Worm (Caenorhabditis elegans) whole organism, L3 larva: ENCODE results near the gene arrd-2.

ENCODE experiments used
- R02D3.7 ChIP-seq: fragments of 150-350 bp; optimal IDR thresholded peaks from 2 replicates; lab custom pipeline; 2014; ENCODE audit warnings: missing biosample characterization, missing genetic modification characterization
- ZK546.5 ChIP-seq: sonication (generic microtip); optimal IDR thresholded peaks from 2 replicates; lab custom pipeline; 2017; ENCODE audit warnings: missing biosample characterization, missing genetic modification characterization
- aly-2 ChIP-seq: fragments of 150-350 bp; optimal IDR thresholded peaks from 2 replicates; lab custom pipeline; 2014; ENCODE audit warnings: missing biosample characterization, missing genetic modification characterization
- ama-1 ChIP-seq: fragments of 150-350 bp; optimal IDR thresholded peaks from 2 replicates; lab custom pipeline; 2018
- ceh-16 ChIP-seq: sonication (generic microtip); optimal IDR thresholded peaks from 2 replicates; lab custom pipeline; 2017; ENCODE audit warnings: missing biosample characterization, missing genetic modification characterization
- ceh-28 ChIP-seq: fragments of 150-350 bp; optimal IDR thresholded peaks from 2 replicates; lab custom pipeline; 2014; ENCODE audit warnings: missing biosample characterization, missing genetic modification reagents, missing genetic modification characterization
- ceh-9 ChIP-seq: sonication (generic microtip); optimal IDR thresholded peaks from 2 replicates; lab custom pipeline; 2018; ENCODE audit warnings: missing biosample characterization, missing genetic modification characterization
- egl-27 ChIP-seq: sonication (generic microtip); optimal IDR thresholded peaks from 4 replicates; lab custom pipeline; 2017; ENCODE audit warnings: missing biosample characterization, missing genetic modification reagents, missing genetic modification characterization
- egl-5 ChIP-seq: fragments of 150-350 bp; optimal IDR thresholded peaks from 2 replicates; lab custom pipeline; 2017; ENCODE audit warnings: missing biosample characterization, missing genetic modification reagents, missing genetic modification characterization, inconsistent platforms
- elt-1 ChIP-seq: fragments of 150-350 bp; optimal IDR thresholded peaks from 2 replicates; lab custom pipeline; 2014; ENCODE audit warnings: missing biosample characterization, missing genetic modification characterization
- elt-2 ChIP-seq: sonication (generic microtip); optimal IDR thresholded peaks from 2 replicates; lab custom pipeline; 2016; ENCODE audit warnings: missing genetic modification reagents, mild to moderate bottlenecking, missing genetic modification characterization, missing compliant biosample characterization
- elt-3 ChIP-seq, 3 experiments: fragments of 150-350 bp in 1 of 3; sonication (generic microtip) in 2 of 3; optimal IDR thresholded peaks; 2 replicates in 2 of 3; 4 replicates in 1 of 3; lab custom pipeline; 2014 to 2017; ENCODE audit warnings: missing biosample characterization in 3 of 3, missing genetic modification characterization in 3 of 3
- eor-1 ChIP-seq, 2 experiments: fragments of 150-350 bp; optimal IDR thresholded peaks; 2 replicates each; lab custom pipeline; 2014 to 2018; ENCODE audit warnings: missing biosample characterization in 2 of 2, missing genetic modification characterization in 2 of 2
- fkh-2 ChIP-seq: fragments of 150-350 bp; optimal IDR thresholded peaks from 2 replicates; lab custom pipeline; 2014; ENCODE audit warnings: missing biosample characterization, missing genetic modification reagents, missing genetic modification characterization
- hmg-11 ChIP-seq: sonication (generic microtip); optimal IDR thresholded peaks from 2 replicates; lab custom pipeline; 2016; ENCODE audit warnings: missing genetic modification characterization, missing compliant biosample characterization
- lin-15B ChIP-seq: fragments of 150-350 bp; optimal IDR thresholded peaks from 2 replicates; lab custom pipeline; 2014; ENCODE audit warnings: missing biosample characterization, missing genetic modification characterization
- lin-39 ChIP-seq: fragments of 150-350 bp; optimal IDR thresholded peaks from 2 replicates; lab custom pipeline; 2018; ENCODE audit warnings: missing biosample characterization, missing genetic modification reagents, missing genetic modification characterization
- lsy-12 ChIP-seq: sonication (generic microtip); optimal IDR thresholded peaks from 2 replicates; lab custom pipeline; 2016; ENCODE audit warnings: mild to moderate bottlenecking, missing genetic modification characterization, missing compliant biosample characterization
- mdl-1 ChIP-seq: fragments of 150-350 bp; optimal IDR thresholded peaks from 2 replicates; lab custom pipeline; 2014; ENCODE audit warnings: missing biosample characterization, missing genetic modification characterization
- mml-1 ChIP-seq: fragments of 150-350 bp; sonication (generic microtip); optimal IDR thresholded peaks from 3 replicates; lab custom pipeline; 2014; ENCODE audit warnings: missing biosample characterization, missing genetic modification characterization
- nfya-1 ChIP-seq: sonication (generic microtip); optimal IDR thresholded peaks from 2 replicates; lab custom pipeline; 2017; ENCODE audit warnings: missing genetic modification characterization, mild to moderate bottlenecking, missing compliant biosample characterization, antibody characterized with exemption, moderate library complexity; ENCODE audit not compliant: insufficient read depth
- nhr-12 ChIP-seq: fragments of 150-350 bp; optimal IDR thresholded peaks from 2 replicates; lab custom pipeline; 2014; ENCODE audit warnings: missing biosample characterization, missing genetic modification characterization
- nhr-23 ChIP-seq: fragments of 150-350 bp; optimal IDR thresholded peaks from 2 replicates; lab custom pipeline; 2014; ENCODE audit warnings: missing biosample characterization, missing genetic modification reagents, missing genetic modification characterization
- nhr-28 ChIP-seq: fragments of 150-350 bp; optimal IDR thresholded peaks from 2 replicates; lab custom pipeline; 2014; ENCODE audit warnings: missing biosample characterization, missing genetic modification characterization
- nhr-43 ChIP-seq: sonication (generic microtip); optimal IDR thresholded peaks from 2 replicates; lab custom pipeline; 2016; ENCODE audit warnings: mild to moderate bottlenecking, missing genetic modification characterization, missing compliant biosample characterization; ENCODE audit not compliant: poor library complexity, severe bottlenecking
- nhr-76 ChIP-seq: fragments of 150-350 bp; sonication (generic microtip); optimal IDR thresholded peaks from 5 replicates; lab custom pipeline; 2014; ENCODE audit warnings: missing biosample characterization, missing genetic modification characterization
- nhr-77 ChIP-seq: fragments of 150-350 bp; optimal IDR thresholded peaks from 2 replicates; lab custom pipeline; 2014; ENCODE audit warnings: missing biosample characterization, missing genetic modification characterization
- pha-4 ChIP-seq: fragments of 150-350 bp; optimal IDR thresholded peaks from 2 replicates; lab custom pipeline; 2014; ENCODE audit warnings: missing biosample characterization, missing genetic modification reagents, missing genetic modification characterization
- sea-2 ChIP-seq: fragments of 150-350 bp; sonication (generic microtip); optimal IDR thresholded peaks from 4 replicates; lab custom pipeline; 2014; ENCODE audit warnings: missing biosample characterization, missing genetic modification reagents, missing genetic modification characterization
- snpc-4 ChIP-seq: fragments of 150-350 bp; optimal IDR thresholded peaks from 2 replicates; lab custom pipeline; 2014; ENCODE audit warnings: missing biosample characterization, missing genetic modification characterization
- tbx-2 ChIP-seq: sonication (generic microtip); optimal IDR thresholded peaks from 2 replicates; lab custom pipeline; 2016; ENCODE audit warnings: mild to moderate bottlenecking, missing genetic modification characterization, missing compliant biosample characterization
- unc-39 ChIP-seq: sonication (generic microtip); optimal IDR thresholded peaks from 4 replicates; lab custom pipeline; 2017; ENCODE audit warnings: missing biosample characterization, missing genetic modification characterization
- unc-62 ChIP-seq: fragments of 150-350 bp; sonication (generic microtip); optimal IDR thresholded peaks from 4 replicates; lab custom pipeline; 2014; ENCODE audit warnings: missing biosample characterization, missing genetic modification reagents, missing genetic modification characterization
- zag-1 ChIP-seq: fragments of 150-350 bp; optimal IDR thresholded peaks from 2 replicates; lab custom pipeline; 2014; ENCODE audit warnings: missing biosample characterization, missing genetic modification characterization
- ztf-11 ChIP-seq: fragments of 150-350 bp; optimal IDR thresholded peaks from 2 replicates; lab custom pipeline; 2014; ENCODE audit warnings: missing biosample characterization, missing genetic modification characterization
- ztf-4 ChIP-seq: fragments of 150-350 bp; optimal IDR thresholded peaks from 2 replicates; lab custom pipeline; 2014; ENCODE audit warnings: missing biosample characterization, missing genetic modification characterization

The arrd-2 gene

ce11 chrII:9397496-9397895 lies 10.1 kb upstream of the arrd-2 start, which contains the start of gene Y51B9A.9:
TSS of gene Y51B9A.9 (minus strand) at chrII:9397596.
- TF ChIP-seq elt-2 (tag; lab: Kevin White, UChicago) (peak; percentile 22), unc-39 (tag; lab: Kevin White, UChicago) (no peak)

- TF ChIP-seq zag-1 (no peak), tbx-2 (no peak), mdl-1 (no peak), ztf-11 (tag; lab: Kevin White, UChicago) (no peak), nhr-28 (no peak), unc-39 (tag; lab: Kevin White, UChicago) (no peak), sea-2 (GFP tag; lab: Kevin White, UChicago) (no peak), lin-15B (tag; lab: Kevin White, UChicago) (no peak), ceh-28 (tag; lab: Kevin White, UChicago) (no peak), nhr-43 (tag; lab: Kevin White, UChicago) (no peak), elt-3 (tag; optimal IDR thresholded peaks at IDR 0.05; lab: Kevin White, UChicago) (no peak), R02D3.7 (tag; lab: Kevin White, UChicago) (no peak), ztf-4 (no peak), egl-5 (tag; lab: Kevin White, UChicago) (no peak), unc-62 (GFP tag; lab: Kevin White, UChicago) (no peak), snpc-4 (no peak), ceh-16 (tag; lab: Kevin White, UChicago) (no peak), ceh-9 (no peak)
These were observed 9.1 kb upstream of the arrd-2 start, which contains the start of the genes Y51B9A.14 and Y51B9A.8 for ce11 chrII:9398370-9398901. TSS of gene Y51B9A.14 (minus strand) at chrII:9398470. TSS of gene Y51B9A.8 (plus strand) at chrII:9398851.

ce11 chrII:9399746-9400145 lies 7.8 kb upstream of the arrd-2 start, which contains the start of gene Y51B9A.7:
TSS of gene Y51B9A.7 (plus strand) at chrII:9400046.
- no peak for TF ChIP-seq zag-1
- no peak for TF ChIP-seq eor-1 (tag; optimal IDR thresholded peaks at IDR 0.05; lab: Kevin White, UChicago)
- no peak for TF ChIP-seq nhr-23 (tag; lab: Kevin White, UChicago)
- TF ChIP-seq nfya-1, result no peak
- TF ChIP-seq snpc-4, result no peak
- TF ChIP-seq pha-4 (tag; lab: Kevin White, UChicago), result no peak
- no peak for TF ChIP-seq nhr-12 (tag; lab: Kevin White, UChicago)

ce11 chrII:9403087-9403486 lies 4.5 kb upstream of the arrd-2 start, which contains the start of gene Y51B9A.6:
TSS of gene Y51B9A.6 (minus strand) at chrII:9403187.
- no peak for TF ChIP-seq nhr-76 (tag; lab: Kevin White, UChicago)
- TF ChIP-seq lin-39 (tag; lab: Kevin White, UChicago), result no peak
- TF ChIP-seq tbx-2, result no peak
- no peak for TF ChIP-seq ama-1 (lab: Kevin White, UChicago)
- no peak for TF ChIP-seq hmg-11 (tag; lab: Kevin White, UChicago)
- no peak for TF ChIP-seq mdl-1
- TF ChIP-seq egl-27 (tag; lab: Kevin White, UChicago), result no peak
- no peak for TF ChIP-seq ZK546.5 (tag; lab: Kevin White, UChicago)

- no peak for TF ChIP-seq mml-1 (tag; lab: Kevin White, UChicago)
- TF ChIP-seq hmg-11 (tag; lab: Kevin White, UChicago), result no peak
- no peak for TF ChIP-seq nhr-77
- TF ChIP-seq ceh-28 (tag; lab: Kevin White, UChicago), result no peak
- no peak for TF ChIP-seq nhr-12 (tag; lab: Kevin White, UChicago)
- TF ChIP-seq ceh-9, result no peak
- no peak for TF ChIP-seq zag-1
- TF ChIP-seq elt-1, result no peak
- TF ChIP-seq aly-2 (tag; lab: Kevin White, UChicago), result no peak
- no peak for TF ChIP-seq lsy-12 (tag; lab: Kevin White, UChicago)
- no peak for TF ChIP-seq R02D3.7 (tag; lab: Kevin White, UChicago)
- no peak for TF ChIP-seq fkh-2 (tag; lab: Kevin White, UChicago)
- no peak for TF ChIP-seq unc-39 (tag; lab: Kevin White, UChicago)
These were observed 3.7 kb upstream of the arrd-2 start, which contains the start of gene Y51B9A.5 for ce11 chrII:9403846-9404245. TSS of gene Y51B9A.5 (plus strand) at chrII:9404146.
